Fruit fly (Drosophila melanogaster) whole organism, embryonic: ENCODE results near the gene CG33158.

Experiments used
- BEAF-32 ChIP-seq: fragments of 200-800 bp; sonication (Bioruptor generic); optimal IDR thresholded peaks from 3 replicates; lab custom pipeline; 2017; ENCODE audit warnings: missing biosample characterization, missing genetic modification characterization, mild to moderate bottlenecking, moderate library complexity, missing genetic modification reagents
- BtbVII ChIP-seq: fragments of 200-800 bp; sonication (Bioruptor generic); optimal IDR thresholded peaks from 3 replicates; lab custom pipeline; 2017; ENCODE audit warnings: missing biosample characterization, mild to moderate bottlenecking, missing genetic modification characterization
- CG10147 ChIP-seq: fragments of 200-800 bp; sonication (Bioruptor generic); optimal IDR thresholded peaks from 2 replicates; lab custom pipeline; 2019; ENCODE audit warnings: missing biosample characterization, mild to moderate bottlenecking, missing genetic modification characterization, moderate library complexity
- CG10267 ChIP-seq: fragments of 200-800 bp; sonication (Bioruptor generic); optimal IDR thresholded peaks from 2 replicates; lab custom pipeline; 2018; ENCODE audit warnings: missing biosample characterization, mild to moderate bottlenecking, missing genetic modification characterization, moderate library complexity
- CG12104 ChIP-seq: fragments of 200-800 bp; sonication (Bioruptor generic); optimal IDR thresholded peaks from 3 replicates; lab custom pipeline; 2016; ENCODE audit warnings: missing biosample characterization, missing genetic modification characterization
- CG12236 ChIP-seq: fragments of 200-800 bp; sonication (Bioruptor generic); optimal IDR thresholded peaks from 2 replicates; lab custom pipeline; 2016; ENCODE audit warnings: missing biosample characterization, missing genetic modification characterization
- CG1233 ChIP-seq: fragments of 200-800 bp; sonication (Bioruptor generic); optimal IDR thresholded peaks from 4 replicates; lab custom pipeline; 2018; ENCODE audit warnings: missing biosample characterization, mild to moderate bottlenecking, missing genetic modification characterization
- CG13775 ChIP-seq: fragments of 200-800 bp; sonication (Bioruptor generic); optimal IDR thresholded peaks from 3 replicates; lab custom pipeline; 2017; ENCODE audit warnings: missing biosample characterization, mild to moderate bottlenecking, missing genetic modification characterization
- CG14441 ChIP-seq: fragments of 200-800 bp; sonication (Bioruptor generic); IDR thresholded peaks from 2 replicates; pipeline ENCODE4 v1.3.6; 2022; ENCODE audit warnings: missing biosample characterization, missing genetic modification characterization
- CG1603 ChIP-seq: fragments of 200-800 bp; sonication (Bioruptor generic); optimal IDR thresholded peaks from 2 replicates; lab custom pipeline; 2019; ENCODE audit warnings: missing biosample characterization, mild to moderate bottlenecking, missing genetic modification characterization, moderate library complexity
- CG16813 ChIP-seq: fragments of 200-800 bp; sonication (Bioruptor generic); IDR thresholded peaks from 3 replicates; pipeline ENCODE4 v1.3.6; 2022; ENCODE audit warnings: missing biosample characterization, missing genetic modification characterization; ENCODE audit not compliant: partially characterized antibody
- CG17385 ChIP-seq: fragments of 200-800 bp; sonication (Bioruptor generic); optimal IDR thresholded peaks from 3 replicates; lab custom pipeline; 2018; ENCODE audit warnings: missing biosample characterization, mild to moderate bottlenecking, missing genetic modification characterization
- CG18262 ChIP-seq: fragments of 200-800 bp; optimal IDR thresholded peaks from 3 replicates; lab custom pipeline; 2019; ENCODE audit warnings: missing biosample characterization, mild to moderate bottlenecking, missing genetic modification characterization, moderate library complexity
- CG2199 ChIP-seq: fragments of 200-800 bp; sonication (Bioruptor generic); IDR thresholded peaks from 3 replicates; pipeline ENCODE4 v1.3.6; 2022; ENCODE audit warnings: missing biosample characterization, missing genetic modification characterization
- CG30020 ChIP-seq: fragments of 200-800 bp; optimal IDR thresholded peaks from 2 replicates; lab custom pipeline; 2019; ENCODE audit warnings: missing biosample characterization, mild to moderate bottlenecking, missing genetic modification characterization, moderate library complexity
- CG31365 ChIP-seq: fragments of 200-800 bp; sonication (Bioruptor generic); optimal IDR thresholded peaks from 2 replicates; lab custom pipeline; 2018; ENCODE audit warnings: missing biosample characterization, mild to moderate bottlenecking, missing genetic modification characterization
- CG32772 ChIP-seq: fragments of 200-800 bp; sonication (Bioruptor generic); IDR thresholded peaks from 2 replicates; pipeline ENCODE4 v1.3.6; 2022; ENCODE audit warnings: missing biosample characterization, missing genetic modification characterization
- CG34422 ChIP-seq: fragments of 200-800 bp; sonication (Bioruptor generic); IDR thresholded peaks from 3 replicates; pipeline ENCODE4 v1.3.6; 2022; ENCODE audit warnings: missing biosample characterization, missing genetic modification characterization
- CG3838 ChIP-seq: fragments of 200-800 bp; sonication (Bioruptor generic); optimal IDR thresholded peaks from 3 replicates; lab custom pipeline; 2016; ENCODE audit warnings: missing biosample characterization, missing genetic modification characterization
- CG7271 ChIP-seq: fragments of 200-800 bp; sonication (Bioruptor generic); optimal IDR thresholded peaks from 2 replicates; lab custom pipeline; 2018; ENCODE audit warnings: missing biosample characterization, mild to moderate bottlenecking, missing genetic modification characterization, moderate library complexity
- CG7357 ChIP-seq: fragments of 200-800 bp; sonication (Bioruptor generic); IDR thresholded peaks from 3 replicates; pipeline ENCODE4 v1.3.6; 2022; ENCODE audit warnings: missing biosample characterization, missing genetic modification characterization
- CG8359 ChIP-seq: fragments of 200-800 bp; sonication (Bioruptor generic); optimal IDR thresholded peaks from 2 replicates; lab custom pipeline; 2017; ENCODE audit warnings: missing biosample characterization, mild to moderate bottlenecking, missing genetic modification characterization, borderline replicate concordance
- CG8388 ChIP-seq: fragments of 200-800 bp; sonication (Bioruptor generic); optimal IDR thresholded peaks from 2 replicates; lab custom pipeline; 2019; ENCODE audit warnings: missing biosample characterization, mild to moderate bottlenecking, missing genetic modification characterization, moderate library complexity
- CG8944 ChIP-seq: fragments of 200-800 bp; sonication (Bioruptor generic); optimal IDR thresholded peaks from 3 replicates; lab custom pipeline; 2016; ENCODE audit warnings: missing biosample characterization, missing genetic modification characterization
- CG9797 ChIP-seq: fragments of 200-800 bp; sonication (Bioruptor generic); optimal IDR thresholded peaks from 3 replicates; lab custom pipeline; 2018; ENCODE audit warnings: missing biosample characterization, mild to moderate bottlenecking, missing genetic modification characterization
- Dfd ChIP-seq, 2 experiments: fragments of >200 bp; optimal IDR thresholded peaks; 2 replicates each; lab custom pipeline; 2017; ENCODE audit warnings: missing biosample characterization in 2 of 2, missing genetic modification characterization in 2 of 2
- Fer2 ChIP-seq: fragments of 200-800 bp; sonication (Bioruptor generic); optimal IDR thresholded peaks from 2 replicates; lab custom pipeline; 2018; ENCODE audit warnings: missing biosample characterization, mild to moderate bottlenecking, missing genetic modification characterization, moderate library complexity
- Gug ChIP-seq: fragments of 200-800 bp; sonication (Bioruptor generic); IDR thresholded peaks from 4 replicates; pipeline ENCODE4 v1.3.6; 2022; ENCODE audit warnings: missing biosample characterization, missing genetic modification characterization
- HLH54F ChIP-seq: fragments of 200-800 bp; sonication (Bioruptor generic); optimal IDR thresholded peaks from 3 replicates; lab custom pipeline; 2016; ENCODE audit warnings: missing biosample characterization, missing genetic modification characterization
- Hr78 ChIP-seq, 2 experiments: fragments of 200-800 bp in 1 of 2; fragments of >200 bp in 1 of 2; sonication (Bioruptor generic) in 1 of 2; optimal IDR thresholded peaks; 2 replicates each; lab custom pipeline; 2017 to 2019; ENCODE audit warnings: missing biosample characterization in 2 of 2, missing genetic modification characterization in 2 of 2, mild to moderate bottlenecking in 1 of 2, moderate library complexity in 1 of 2
- MBD-R2 ChIP-seq: fragments of 200-800 bp; sonication (Bioruptor generic); IDR thresholded peaks from 2 replicates; pipeline ENCODE4 v1.3.6; 2022; ENCODE audit warnings: missing biosample characterization, missing genetic modification characterization
- Mad ChIP-seq: fragments of 200-800 bp; sonication (Bioruptor generic); optimal IDR thresholded peaks from 2 replicates; lab custom pipeline; 2016; ENCODE audit warnings: missing biosample characterization, missing genetic modification characterization
- Myb ChIP-seq: fragments of 200-800 bp; sonication (Bioruptor generic); optimal IDR thresholded peaks from 2 replicates; lab custom pipeline; 2016; ENCODE audit warnings: missing biosample characterization, missing genetic modification characterization
- Xrp1 ChIP-seq: fragments of 200-800 bp; sonication (Bioruptor generic); IDR thresholded peaks from 2 replicates; pipeline ENCODE4 v1.3.6; 2022; ENCODE audit warnings: missing biosample characterization, missing genetic modification characterization
- ap ChIP-seq: fragments of 200-800 bp; sonication (Bioruptor generic); IDR thresholded peaks from 2 replicates; pipeline ENCODE4 v1.3.6; 2022; ENCODE audit warnings: missing biosample characterization, missing genetic modification characterization
- az2 ChIP-seq: fragments of 200-800 bp; sonication (Bioruptor generic); optimal IDR thresholded peaks from 3 replicates; lab custom pipeline; 2016; ENCODE audit warnings: missing biosample characterization, missing genetic modification characterization
- dm ChIP-seq: fragments of 200-800 bp; sonication (Bioruptor generic); optimal IDR thresholded peaks from 3 replicates; lab custom pipeline; 2016; ENCODE audit warnings: missing biosample characterization, missing genetic modification characterization
- eve ChIP-seq, 2 experiments: fragments of >200 bp; optimal IDR thresholded peaks; 2 replicates each; lab custom pipeline; 2017; ENCODE audit warnings: missing biosample characterization in 2 of 2, missing genetic modification characterization in 2 of 2
- gcm ChIP-seq: fragments of 200-800 bp; sonication (Bioruptor generic); optimal IDR thresholded peaks from 2 replicates; lab custom pipeline; 2019; ENCODE audit warnings: missing biosample characterization, mild to moderate bottlenecking, missing genetic modification characterization, moderate library complexity
- gem ChIP-seq: fragments of 200-800 bp; sonication (Bioruptor generic); optimal IDR thresholded peaks from 2 replicates; lab custom pipeline; 2019; ENCODE audit warnings: missing biosample characterization, mild to moderate bottlenecking, missing genetic modification characterization, moderate library complexity
- h ChIP-seq: fragments of >200 bp; optimal IDR thresholded peaks from 2 replicates; lab custom pipeline; 2017
- hb ChIP-seq: fragments of 200-800 bp; sonication (Bioruptor generic); IDR thresholded peaks from 3 replicates; pipeline ENCODE4 v1.3.6; 2022; ENCODE audit warnings: missing biosample characterization, missing genetic modification characterization; ENCODE audit not compliant: partially characterized antibody
- jumu ChIP-seq: fragments of 200-800 bp; sonication (Bioruptor generic); optimal IDR thresholded peaks from 3 replicates; lab custom pipeline; 2016; ENCODE audit warnings: missing biosample characterization, missing genetic modification characterization
- kah ChIP-seq: fragments of 200-800 bp; sonication (Bioruptor generic); optimal IDR thresholded peaks from 2 replicates; lab custom pipeline; 2018; ENCODE audit warnings: missing biosample characterization, mild to moderate bottlenecking, missing genetic modification characterization
- nmo ChIP-seq: fragments of 200-800 bp; sonication (Bioruptor generic); optimal IDR thresholded peaks from 2 replicates; lab custom pipeline; 2018; ENCODE audit warnings: missing biosample characterization, mild to moderate bottlenecking, missing genetic modification characterization, moderate library complexity
- scrt ChIP-seq: fragments of 200-800 bp; sonication (Bioruptor generic); optimal IDR thresholded peaks from 2 replicates; lab custom pipeline; 2018; ENCODE audit warnings: missing biosample characterization, mild to moderate bottlenecking, missing genetic modification characterization, moderate library complexity
- slbo ChIP-seq: fragments of 200-800 bp; sonication (Bioruptor generic); IDR thresholded peaks from 2 replicates; pipeline ENCODE4 v1.3.6; 2022; ENCODE audit warnings: missing biosample characterization, missing genetic modification characterization
- slou ChIP-seq: fragments of 200-800 bp; sonication (Bioruptor generic); optimal IDR thresholded peaks from 3 replicates; lab custom pipeline; 2016; ENCODE audit warnings: missing biosample characterization, missing genetic modification characterization
- tio ChIP-seq: fragments of 200-800 bp; sonication (Bioruptor generic); optimal IDR thresholded peaks from 2 replicates; lab custom pipeline; 2017; ENCODE audit warnings: missing biosample characterization, missing genetic modification characterization, inconsistent platforms
- vnd ChIP-seq: fragments of 200-800 bp; sonication (Bioruptor generic); IDR thresholded peaks from 3 replicates; pipeline ENCODE4 v1.3.6; 2022; ENCODE audit warnings: missing biosample characterization, missing genetic modification characterization; ENCODE audit not compliant: partially characterized antibody

Gene CG33158

dm6 chr3L:16412394-16412950, 6.9 kb upstream of the CG33158 start, which contains the start of gene Serinc (continued):
- TF ChIP-seq CG8388 (GFP tag; lab: Kevin White, UChicago), result peak; percentile 26
- TF ChIP-seq CG2199, result no peak
- TF ChIP-seq hb (GFP tag; lab: Robert Waterston, UW), result peak; percentile 98
- peak; percentile 35 for TF ChIP-seq CG18262 (tag; lab: Kevin White, UChicago)
- peak; percentile 70 for TF ChIP-seq slbo (GFP tag; lab: Robert Waterston, UW)
- TF ChIP-seq Hr78 (GFP tag; optimal IDR thresholded peaks at IDR 0.05; lab: Kevin White, UChicago), result no peak
- TF ChIP-seq CG34422 (GFP tag; lab: Robert Waterston, UW), result 0 out of 3 replicates have a peak, but pooled peaks have one; percentile 14
- TF ChIP-seq HLH54F, result peak; percentile 58
- TF ChIP-seq CG3838 (GFP tag; lab: Kevin White, UChicago), result peak; percentile 25
- no peak for TF ChIP-seq Dfd (GFP tag; optimal IDR thresholded peaks at IDR 0.05; lab: Kevin White, UChicago)
- no peak for TF ChIP-seq gem (tag; lab: Kevin White, UChicago)
- TF ChIP-seq slou (GFP tag; lab: Kevin White, UChicago), result peak; percentile 0
- TF ChIP-seq tio, result no peak
- TF ChIP-seq Myb (GFP tag; lab: Kevin White, UChicago), result peak; percentile 73
- no peak for TF ChIP-seq CG7271 (tag; lab: Kevin White, UChicago)
- peak; percentile 53 for TF ChIP-seq az2
- TF ChIP-seq h (lab: Kevin White, UChicago), result no peak
- no peak for TF ChIP-seq eve (GFP tag; optimal IDR thresholded peaks at IDR 0.05; lab: Kevin White, UChicago)
- TF ChIP-seq CG16813, result peak; percentile 98
- TF ChIP-seq vnd (GFP tag; lab: Robert Waterston, UW), result peak; percentile 97
- TF ChIP-seq dm (GFP tag; lab: Kevin White, UChicago), result peak; percentile 49
- peak; percentile 20; the same call in 1 of the 4 replicates for TF ChIP-seq Gug (GFP tag; lab: Robert Waterston, UW)
- no peak for TF ChIP-seq ap (GFP tag; lab: Robert Waterston, UW)
- peak; percentile 17 for TF ChIP-seq BtbVII (GFP tag; lab: Kevin White, UChicago)
- peak; percentile 38 for TF ChIP-seq CG17385
- peak; percentile 41; the same call in 1 of the 2 replicates for TF ChIP-seq CG32772 (GFP tag; lab: Robert Waterston, UW)
- TF ChIP-seq CG1603 (tag; lab: Kevin White, UChicago), result peak; percentile 44
- no peak for TF ChIP-seq CG7357 (GFP tag; lab: Robert Waterston, UW)
- TF ChIP-seq scrt, result peak; percentile 44
- TF ChIP-seq CG30020 (tag; lab: Kevin White, UChicago), result peak; percentile 71
- TF ChIP-seq CG14441 (GFP tag; lab: Robert Waterston, UW), result peak; percentile 52; the same call in 1 of the 2 replicates
- peak; percentile 66 for TF ChIP-seq CG13775 (GFP tag; lab: Kevin White, UChicago)
- peak; percentile 97 for TF ChIP-seq BEAF-32 (GFP tag; lab: Kevin White, UChicago)
- peak; percentile 16 for TF ChIP-seq Fer2
- TF ChIP-seq CG1233, result peak; percentile 28
- TF ChIP-seq MBD-R2 (GFP tag; lab: Robert Waterston, UW), result peak; percentile 78
- TF ChIP-seq nmo (GFP tag; lab: Kevin White, UChicago), result peak; percentile 80
- TF ChIP-seq jumu, result peak; percentile 51
- no peak for TF ChIP-seq CG8359
- peak; percentile 53 for TF ChIP-seq CG12104 (GFP tag; lab: Kevin White, UChicago)
- TF ChIP-seq CG12236, result peak; percentile 25
- peak; percentile 75 for TF ChIP-seq CG31365 (tag; lab: Kevin White, UChicago)
- peak; percentile 36 for TF ChIP-seq CG8944 (GFP tag; lab: Kevin White, UChicago)
- no peak for TF ChIP-seq kah (GFP tag; lab: Kevin White, UChicago)
- TF ChIP-seq CG10267, result peak; percentile 81
- TF ChIP-seq Mad (GFP tag; lab: Kevin White, UChicago), result peak; percentile 62
- TF ChIP-seq CG10147, result peak; percentile 57
- peak; percentile 37 for TF ChIP-seq CG9797 (GFP tag; lab: Kevin White, UChicago)
- TF ChIP-seq Xrp1 (GFP tag; lab: Robert Waterston, UW), result no peak; the same call in 1 of the 2 replicates
- TF ChIP-seq gcm (GFP tag; lab: Kevin White, UChicago), result peak; percentile 0
